Worm (Caenorhabditis elegans): ENCODE results near the gene nspf-3.
"Not testable (repeated sequence)": the region's sequence is repeated elsewhere in the genome, so short reads cannot be mapped to it uniquely, and the experiment has no call there.

The nspf-3 gene

DNA sequence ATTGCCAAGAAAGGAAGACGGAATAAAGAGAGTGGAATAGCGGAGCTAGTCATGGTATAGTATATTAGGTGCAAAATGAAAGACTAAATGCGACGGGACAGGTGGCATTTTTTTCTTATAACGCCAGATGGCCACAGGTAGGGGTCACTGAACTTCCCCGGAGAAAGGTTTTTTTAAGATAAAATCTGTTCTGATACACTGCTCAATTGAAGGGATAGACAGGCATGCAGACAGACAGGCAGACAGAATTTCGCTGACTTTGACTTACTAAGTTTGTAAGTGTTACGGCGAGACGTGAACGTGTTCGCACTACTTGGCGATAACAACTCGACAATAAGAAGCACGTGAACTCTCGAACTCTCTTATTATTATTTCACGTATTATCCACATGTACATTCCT lies 16.4 kb downstream of the nspf-3 start, which contains the start of the genes F22E5.20 and F22E5.1:
F22E5.20 (minus strand) TSS at position 101 of the 400 bp plus-strand sequence.
F22E5.1 (plus strand) TSS at position 242 of the 400 bp plus-strand sequence.
- not testable (repeated sequence) for TF ChIP-seq lin-29 (GFP tag; IDR thresholded peaks at IDR 0.05); pqm-1 (tag; optimal IDR thresholded peaks at IDR 0.05); daf-16 (GFP tag; optimal IDR thresholded peaks at IDR 0.05); daf-16 (tag; optimal IDR thresholded peaks at IDR 0.05)

DNA sequence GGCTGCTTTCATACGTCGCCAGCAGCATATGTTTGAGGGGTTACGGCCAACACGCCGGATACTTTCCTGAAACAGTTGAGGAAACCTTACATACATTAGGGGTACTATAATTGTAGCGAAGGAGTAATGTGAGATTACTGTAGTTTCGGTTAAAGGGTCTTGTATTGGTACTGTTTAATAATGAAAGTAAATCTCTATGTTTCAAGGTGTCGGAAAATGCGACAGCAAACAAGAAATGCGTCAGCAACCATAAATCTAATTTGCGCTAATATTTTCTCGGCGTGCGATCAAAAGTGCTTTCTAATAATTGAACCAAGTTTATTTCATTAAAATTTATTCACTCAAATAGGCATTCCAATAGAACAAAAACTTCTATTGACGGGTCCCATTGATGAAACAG lies 17.7 kb downstream of the nspf-3 start, which contains the start of gene sri-57:
sri-57 (minus strand) TSS at position 101 of the 400 bp plus-strand sequence.
- TF ChIP-seq ceh-28 (tag; optimal IDR thresholded peaks at IDR 0.05); cey-2 (tag; optimal IDR thresholded peaks at IDR 0.05; ENCODE audit: borderline replicate concordance, insufficient read depth); madf-9 (GFP tag; conservative IDR thresholded peaks at IDR 0.05): not testable (repeated sequence)

DNA sequence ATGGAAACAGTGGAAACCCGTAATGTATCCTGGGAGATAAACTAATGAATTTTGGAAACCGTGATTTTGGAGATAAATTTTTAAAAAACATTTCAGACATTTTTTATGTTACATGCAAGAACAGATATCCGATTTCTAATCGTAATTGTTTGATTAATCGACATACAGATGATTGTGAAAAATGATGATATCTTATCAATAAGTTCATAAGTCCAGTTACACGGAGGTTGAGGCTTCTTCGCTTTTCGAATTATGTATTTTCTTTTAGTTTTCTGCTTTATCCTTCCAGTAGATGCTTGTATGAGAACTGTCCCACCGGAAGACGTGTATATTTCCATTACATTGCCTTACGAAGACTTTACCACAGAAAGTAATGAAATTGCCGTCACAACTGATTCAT lies 24.4 kb downstream of the nspf-3 start, which contains the start of gene F22E5.22:
F22E5.22 (plus strand) TSS at position 301 of the 400 bp plus-strand sequence.
- TF ChIP-seq dmd-8 (GFP tag; IDR thresholded peaks at IDR 0.05), result no peak

DNA sequence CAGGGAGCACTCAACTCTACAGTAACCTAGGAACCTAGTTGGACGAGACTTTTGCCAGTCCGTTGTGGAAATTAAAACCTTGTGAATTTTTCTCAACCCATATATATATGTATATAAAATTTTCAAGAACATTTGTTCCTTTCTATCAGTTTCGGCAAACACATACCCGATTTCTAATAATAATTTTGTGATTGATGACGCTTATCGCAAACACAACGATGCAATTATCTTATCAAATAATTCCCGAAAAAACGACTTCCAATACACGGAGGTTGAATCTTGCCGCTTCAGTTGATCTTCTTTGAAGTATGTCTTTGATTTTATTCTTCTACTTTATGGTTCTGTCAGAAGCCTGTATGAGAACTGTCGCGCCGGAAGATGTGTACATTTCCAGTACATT lies 24.9 kb downstream of the nspf-3 start, which contains the start of gene F22E5.2:
F22E5.2 (plus strand) TSS at position 301 of the 400 bp plus-strand sequence.
- TF ChIP-seq aha-1 (tag), result peak; percentile 26

DNA sequence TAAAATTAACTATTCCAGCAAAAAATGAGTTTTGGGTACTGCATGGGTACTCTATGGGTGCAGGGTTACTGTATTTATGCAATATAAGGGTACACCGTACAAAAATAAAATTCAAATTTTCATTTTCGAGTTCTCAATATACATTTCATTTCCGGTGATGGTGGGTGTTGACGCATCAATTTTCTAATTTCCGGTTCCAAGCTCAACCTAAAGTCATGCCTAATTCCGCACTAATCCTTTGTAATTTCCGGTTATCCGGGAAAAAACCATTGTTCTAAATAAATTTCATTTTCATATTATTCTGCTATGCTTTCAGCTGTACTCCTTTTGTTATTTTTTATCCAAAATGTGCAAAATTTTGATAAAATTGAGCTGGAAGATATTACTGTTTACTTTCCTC lies 30.6 kb downstream of the nspf-3 start, which contains the start of gene gcy-21:
gcy-21 (plus strand) TSS at position 301 of the 400 bp plus-strand sequence.
- TF ChIP-seq snpc-1.2 (GFP tag; IDR thresholded peaks at IDR 0.05), result no peak
- TF ChIP-seq fkh-10 (GFP tag; optimal IDR thresholded peaks at IDR 0.05), result no peak
- no peak for TF ChIP-seq mep-1 (tag; optimal IDR thresholded peaks at IDR 0.05)
- no peak for TF ChIP-seq php-3 (GFP tag; IDR thresholded peaks at IDR 0.05)
- no peak for TF ChIP-seq skn-1 (tag; optimal IDR thresholded peaks at IDR 0.05)
- TF ChIP-seq mdl-1 (tag; optimal IDR thresholded peaks at IDR 0.05), result no peak
- no peak for TF ChIP-seq dmd-6 (GFP tag; IDR thresholded peaks at IDR 0.05)
- no peak for TF ChIP-seq vab-7 (GFP tag; IDR thresholded peaks at IDR 0.05)
- TF ChIP-seq ZK337.2 (GFP tag; IDR thresholded peaks at IDR 0.05), result no peak
- no peak for TF ChIP-seq sdz-12 (GFP tag; optimal IDR thresholded peaks at IDR 0.05)
- TF ChIP-seq mdt-29 (GFP tag; IDR thresholded peaks at IDR 0.05), result no peak
- TF ChIP-seq mxl-3 (GFP tag; optimal IDR thresholded peaks at IDR 0.05), result no peak
- TF ChIP-seq ctbp-1 (GFP tag; IDR thresholded peaks at IDR 0.05), result no peak
- no peak for TF ChIP-seq daf-19 (GFP tag; conservative IDR thresholded peaks at IDR 0.05)
- TF ChIP-seq nhr-42 (GFP tag; IDR thresholded peaks at IDR 0.05), result no peak
- no peak for TF ChIP-seq ztf-11 (tag; optimal IDR thresholded peaks at IDR 0.05)
- no peak for TF ChIP-seq zip-2 (tag; optimal IDR thresholded peaks at IDR 0.05)
- TF ChIP-seq nhr-28 (tag; optimal IDR thresholded peaks at IDR 0.05), result no peak

DNA sequence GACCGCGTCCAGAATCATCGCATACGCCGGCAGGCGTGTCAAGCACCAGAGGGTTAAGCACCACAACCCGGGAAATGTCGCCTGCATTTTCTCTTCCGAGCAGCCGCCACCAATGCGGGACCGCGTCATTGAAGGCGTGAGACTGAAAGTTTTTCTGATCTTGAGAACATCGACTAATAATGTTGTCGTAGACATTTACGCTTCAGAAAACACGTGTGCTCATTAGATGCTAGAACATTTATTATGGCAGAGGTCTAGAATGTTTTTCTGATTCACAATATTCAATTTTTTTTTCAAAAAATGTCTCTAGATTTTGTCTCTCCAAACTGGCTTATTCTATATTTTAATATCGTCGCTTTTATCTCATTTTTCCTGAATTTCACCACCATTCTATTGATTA lies 33.4 kb downstream of the nspf-3 start, which contains the start of gene sri-47:
sri-47 (plus strand) TSS at position 301 of the 400 bp plus-strand sequence.
- TF ChIP-seq T20F7.1 (GFP tag; optimal IDR thresholded peaks at IDR 0.05), result no peak
- peak in 1 of 2 experiments; percentile 85 for TF ChIP-seq unc-62 (GFP tag; optimal IDR thresholded peaks at IDR 0.05 in 1 of 2)
- no peak for TF ChIP-seq unc-62 (tag; optimal IDR thresholded peaks at IDR 0.05)
- TF ChIP-seq set-16 (GFP tag; IDR thresholded peaks at IDR 0.05), result 0 out of 2 replicates have a peak, but pooled peaks have one; percentile 23
- TF ChIP-seq D1046.2 (GFP tag; IDR thresholded peaks at IDR 0.05), result 0 out of 2 replicates have a peak, but pooled peaks have one; percentile 39
- TF ChIP-seq nhr-77 (tag; optimal IDR thresholded peaks at IDR 0.05), result no peak
